Fruit fly (Drosophila melanogaster) whole organism, embryonic: ENCODE data around the gene wuho.

Source experiments
- Antp ChIP-seq: fragments of 200-800 bp; sonication (Bioruptor generic); optimal IDR thresholded peaks from 3 replicates; lab custom pipeline; 2016; ENCODE audit warnings: missing biosample characterization, missing genetic modification characterization
- Bdp1 ChIP-seq: fragments of 200-800 bp; sonication (Bioruptor generic); optimal IDR thresholded peaks from 3 replicates; lab custom pipeline; 2016; ENCODE audit warnings: missing biosample characterization, missing genetic modification characterization
- CG11456 ChIP-seq: fragments of 200-800 bp; sonication (Bioruptor generic); IDR thresholded peaks from 3 replicates; pipeline ENCODE4 v1.3.6; 2022; ENCODE audit warnings: missing biosample characterization, missing genetic modification characterization
- CG12659 ChIP-seq: fragments of 200-800 bp; sonication (Bioruptor generic); optimal IDR thresholded peaks from 3 replicates; lab custom pipeline; 2017; ENCODE audit warnings: mild to moderate bottlenecking, missing biosample characterization, missing genetic modification reagents, missing genetic modification characterization
- CG12942 ChIP-seq: fragments of 200-800 bp; sonication (Bioruptor generic); optimal IDR thresholded peaks from 3 replicates; lab custom pipeline; 2016; ENCODE audit warnings: missing biosample characterization, missing genetic modification characterization
- CG13296 ChIP-seq: fragments of 200-800 bp; sonication (Bioruptor generic); optimal IDR thresholded peaks from 3 replicates; lab custom pipeline; 2018; ENCODE audit warnings: missing biosample characterization, mild to moderate bottlenecking, missing genetic modification characterization
- CG16863 ChIP-seq: fragments of 200-800 bp; sonication (Bioruptor generic); optimal IDR thresholded peaks from 3 replicates; lab custom pipeline; 2016; ENCODE audit warnings: missing biosample characterization, missing genetic modification characterization
- CG17612 ChIP-seq: fragments of 200-800 bp; sonication (Bioruptor generic); IDR thresholded peaks from 2 replicates; pipeline ENCODE4 v1.3.6; 2022; ENCODE audit warnings: missing biosample characterization, missing genetic modification characterization
- CG18764 ChIP-seq: fragments of 200-800 bp; sonication (Bioruptor generic); optimal IDR thresholded peaks from 3 replicates; lab custom pipeline; 2016; ENCODE audit warnings: missing biosample characterization, missing genetic modification characterization
- CG2116 ChIP-seq: fragments of 200-800 bp; sonication (Bioruptor generic); optimal IDR thresholded peaks from 3 replicates; lab custom pipeline; 2018; ENCODE audit warnings: missing biosample characterization, mild to moderate bottlenecking, missing genetic modification characterization
- CG2202 ChIP-seq: fragments of 200-800 bp; sonication (Bioruptor generic); optimal IDR thresholded peaks from 2 replicates; lab custom pipeline; 2018; ENCODE audit warnings: missing biosample characterization, mild to moderate bottlenecking, missing genetic modification characterization
- CG3065 ChIP-seq: fragments of 200-800 bp; sonication (Bioruptor generic); optimal IDR thresholded peaks from 2 replicates; lab custom pipeline; 2016; ENCODE audit warnings: missing biosample characterization, missing genetic modification characterization
- CG34224 ChIP-seq: fragments of 200-800 bp; sonication (Bioruptor generic); IDR thresholded peaks from 3 replicates; pipeline ENCODE4 v1.3.6; 2022; ENCODE audit warnings: missing biosample characterization, missing genetic modification characterization; ENCODE audit not compliant: partially characterized antibody
- CG3726 ChIP-seq: fragments of 200-800 bp; sonication (Bioruptor generic); IDR thresholded peaks from 3 replicates; pipeline ENCODE4, ENCODE4 v1.3.6; 2022; ENCODE audit warnings: missing biosample characterization, missing genetic modification characterization
- CG3995 ChIP-seq: fragments of 200-800 bp; sonication (Bioruptor generic); optimal IDR thresholded peaks from 3 replicates; lab custom pipeline; 2016; ENCODE audit warnings: missing biosample characterization, missing genetic modification characterization
- CG42726 ChIP-seq: fragments of 200-800 bp; sonication (Bioruptor generic); IDR thresholded peaks from 2 replicates; pipeline ENCODE4 v1.3.6; 2022; ENCODE audit warnings: missing biosample characterization, missing genetic modification characterization; ENCODE audit not compliant: partially characterized antibody
- CG4360 ChIP-seq: fragments of 200-800 bp; sonication (Bioruptor generic); IDR thresholded peaks from 2 replicates; pipeline ENCODE4 v1.3.6; 2022; ENCODE audit warnings: missing biosample characterization, missing genetic modification characterization
- CG6272 ChIP-seq: fragments of 200-800 bp; sonication (Bioruptor generic); IDR thresholded peaks from 2 replicates; pipeline ENCODE4 v1.3.6; 2022; ENCODE audit warnings: missing biosample characterization, missing genetic modification characterization
- CG7839 ChIP-seq: fragments of 200-800 bp; sonication (Bioruptor generic); optimal IDR thresholded peaks from 3 replicates; lab custom pipeline; 2018; ENCODE audit warnings: missing biosample characterization, mild to moderate bottlenecking, missing genetic modification characterization, moderate library complexity
- CG9817 ChIP-seq: fragments of 200-800 bp; sonication (Bioruptor generic); optimal IDR thresholded peaks from 2 replicates; lab custom pipeline; 2018; ENCODE audit warnings: missing biosample characterization, mild to moderate bottlenecking, missing genetic modification characterization, moderate library complexity
- Dll ChIP-seq: fragments of 200-800 bp; sonication (Bioruptor generic); IDR thresholded peaks from 4 replicates; pipeline ENCODE4 v1.3.6; 2022; ENCODE audit warnings: missing biosample characterization, missing genetic modification characterization; ENCODE audit not compliant: partially characterized antibody
- E2f2 ChIP-seq: fragments of 200-800 bp; sonication (Bioruptor generic); IDR thresholded peaks from 2 replicates; pipeline ENCODE4 v1.3.6; 2022; ENCODE audit warnings: missing biosample characterization, missing genetic modification characterization
- HLH54F ChIP-seq: fragments of 200-800 bp; sonication (Bioruptor generic); optimal IDR thresholded peaks from 3 replicates; lab custom pipeline; 2016; ENCODE audit warnings: missing biosample characterization, missing genetic modification characterization
- Hmx ChIP-seq: fragments of 200-800 bp; sonication (Bioruptor generic); optimal IDR thresholded peaks from 2 replicates; lab custom pipeline; 2016; ENCODE audit warnings: missing biosample characterization, missing genetic modification characterization
- Hr51 ChIP-seq, 2 experiments: fragments of 200-800 bp; sonication (Bioruptor generic); optimal IDR thresholded peaks; 2 replicates in 1 of 2; 3 replicates in 1 of 2; lab custom pipeline; 2016 to 2018; ENCODE audit warnings: missing biosample characterization in 2 of 2, missing genetic modification characterization in 2 of 2, mild to moderate bottlenecking in 1 of 2, moderate library complexity in 1 of 2
- Max ChIP-seq: fragments of 200-800 bp; sonication (Bioruptor generic); optimal IDR thresholded peaks from 2 replicates; lab custom pipeline; 2016; ENCODE audit warnings: missing biosample characterization, mild to moderate bottlenecking, missing genetic modification characterization
- Mrtf ChIP-seq: fragments of 200-800 bp; sonication (Bioruptor generic); IDR thresholded peaks from 3 replicates; pipeline ENCODE4 v1.3.6; 2022; ENCODE audit warnings: missing biosample characterization, missing genetic modification characterization
- Ptx1 ChIP-seq: fragments of 200-800 bp; sonication (Bioruptor generic); IDR thresholded peaks from 2 replicates; pipeline ENCODE4 v1.3.6; 2022; ENCODE audit warnings: missing biosample characterization, missing genetic modification characterization
- al ChIP-seq: fragments of 200-800 bp; sonication (Bioruptor generic); IDR thresholded peaks from 2 replicates; pipeline ENCODE4 v1.3.6; 2022; ENCODE audit warnings: missing biosample characterization, missing genetic modification characterization
- ap ChIP-seq: fragments of 200-800 bp; sonication (Bioruptor generic); IDR thresholded peaks from 2 replicates; pipeline ENCODE4 v1.3.6; 2022; ENCODE audit warnings: missing biosample characterization, missing genetic modification characterization
- bab2 ChIP-seq: fragments of 200-800 bp; sonication (Bioruptor generic); optimal IDR thresholded peaks from 2 replicates; lab custom pipeline; 2016; ENCODE audit warnings: missing biosample characterization, missing genetic modification characterization
- cad ChIP-seq: fragments of >200 bp; optimal IDR thresholded peaks from 2 replicates; lab custom pipeline; 2017; ENCODE audit warnings: missing biosample characterization, missing genetic modification characterization
- disco-r ChIP-seq: fragments of 200-800 bp; sonication (Bioruptor generic); optimal IDR thresholded peaks from 2 replicates; lab custom pipeline; 2016; ENCODE audit warnings: missing biosample characterization, missing genetic modification characterization
- ftz-f1 ChIP-seq: fragments of 200-800 bp; sonication (Bioruptor generic); optimal IDR thresholded peaks from 2 replicates; lab custom pipeline; 2016; ENCODE audit warnings: missing biosample characterization, missing genetic modification characterization
- gem ChIP-seq: fragments of 200-800 bp; sonication (Bioruptor generic); optimal IDR thresholded peaks from 2 replicates; lab custom pipeline; 2019; ENCODE audit warnings: missing biosample characterization, mild to moderate bottlenecking, missing genetic modification characterization, moderate library complexity
- kni ChIP-seq: fragments of 200-800 bp; sonication (Bioruptor generic); optimal IDR thresholded peaks from 3 replicates; lab custom pipeline; 2017; ENCODE audit warnings: mild to moderate bottlenecking, missing biosample characterization, missing genetic modification reagents, missing genetic modification characterization
- knrl ChIP-seq: fragments of 200-800 bp; sonication (Bioruptor generic); IDR thresholded peaks from 3 replicates; pipeline ENCODE4 v1.3.6; 2022; ENCODE audit warnings: missing biosample characterization, missing genetic modification characterization; ENCODE audit not compliant: partially characterized antibody
- lab ChIP-seq: fragments of 200-800 bp; sonication (Bioruptor generic); optimal IDR thresholded peaks from 3 replicates; lab custom pipeline; 2017; ENCODE audit warnings: missing biosample characterization, missing genetic modification characterization, mild to moderate bottlenecking, moderate library complexity, missing genetic modification reagents
- mam ChIP-seq: fragments of 200-800 bp; sonication (Bioruptor generic); optimal IDR thresholded peaks from 3 replicates; lab custom pipeline; 2016; ENCODE audit warnings: missing biosample characterization, missing genetic modification characterization
- nerfin-1 ChIP-seq: fragments of 200-800 bp; sonication (Bioruptor generic); optimal IDR thresholded peaks from 3 replicates; lab custom pipeline; 2019; ENCODE audit warnings: missing biosample characterization, mild to moderate bottlenecking, missing genetic modification characterization, moderate library complexity
- nmo ChIP-seq: fragments of 200-800 bp; sonication (Bioruptor generic); optimal IDR thresholded peaks from 2 replicates; lab custom pipeline; 2018; ENCODE audit warnings: missing biosample characterization, mild to moderate bottlenecking, missing genetic modification characterization, moderate library complexity
- pho ChIP-seq: fragments of 200-800 bp; sonication (Bioruptor generic); optimal IDR thresholded peaks from 2 replicates; lab custom pipeline; 2016; ENCODE audit warnings: missing biosample characterization, missing genetic modification characterization
- prd ChIP-seq, 3 experiments: fragments of >200 bp in 2 of 3; fragments of 200-800 bp in 1 of 3; sonication (Bioruptor generic) in 1 of 3; optimal IDR thresholded peaks in 2 of 3; IDR thresholded peaks in 1 of 3; 2 replicates in 2 of 3; 3 replicates in 1 of 3; pipeline versions ENCODE4 v1.3.6 to Lab custom; 2017 to 2022; ENCODE audit warnings: missing biosample characterization in 1 of 3, missing genetic modification characterization in 1 of 3
- sima ChIP-seq: fragments of 200-800 bp; sonication (Bioruptor generic); optimal IDR thresholded peaks from 2 replicates; lab custom pipeline; 2016; ENCODE audit warnings: missing biosample characterization, missing genetic modification characterization
- slou ChIP-seq: fragments of 200-800 bp; sonication (Bioruptor generic); optimal IDR thresholded peaks from 3 replicates; lab custom pipeline; 2016; ENCODE audit warnings: missing biosample characterization, missing genetic modification characterization
- sob ChIP-seq: fragments of 200-800 bp; sonication (Bioruptor generic); IDR thresholded peaks from 2 replicates; pipeline ENCODE4 v1.3.6; 2022; ENCODE audit warnings: missing biosample characterization, missing genetic modification characterization
- stc ChIP-seq: fragments of 200-800 bp; sonication (Bioruptor generic); IDR thresholded peaks from 2 replicates; pipeline ENCODE4 v1.3.6; 2022; ENCODE audit warnings: missing biosample characterization, missing genetic modification characterization
- ttk ChIP-seq: fragments of 200-800 bp; sonication (Bioruptor generic); IDR thresholded peaks from 2 replicates; pipeline ENCODE4 v2.1.2; 2022; ENCODE audit warnings: missing biosample characterization, missing genetic modification characterization
- vnd ChIP-seq: fragments of 200-800 bp; sonication (Bioruptor generic); IDR thresholded peaks from 3 replicates; pipeline ENCODE4 v1.3.6; 2022; ENCODE audit warnings: missing biosample characterization, missing genetic modification characterization; ENCODE audit not compliant: partially characterized antibody

wuho gene

dm6 chrX:6278879-6279628 is 8.8 kb upstream of the wuho start (continued):
- TF ChIP-seq CG6272 = no peak
- peak; percentile 27 for TF ChIP-seq cad (GFP tag; lab: Kevin White, UChicago)
- TF ChIP-seq prd (optimal IDR thresholded peaks at IDR 0.05; lab: Kevin White, UChicago) = no peak
- TF ChIP-seq prd (GFP tag; IDR thresholded peaks at IDR 0.05; lab: Robert Waterston, UW) = no peak
- no peak for TF ChIP-seq nmo
- no peak for TF ChIP-seq CG2202
- TF ChIP-seq CG9817 (tag; lab: Kevin White, UChicago) = no peak
- 0 out of 3 replicates have a peak, but pooled peaks have one; percentile 12 for TF ChIP-seq CG34224
- TF ChIP-seq CG16863 (GFP tag; lab: Kevin White, UChicago) = no peak
- TF ChIP-seq mam (GFP tag; lab: Kevin White, UChicago) = no peak
- TF ChIP-seq CG3065 (GFP tag; lab: Kevin White, UChicago) = no peak
- TF ChIP-seq CG3995 = no peak
- TF ChIP-seq sima (GFP tag; lab: Kevin White, UChicago) = no peak
- TF ChIP-seq Max (GFP tag; lab: Kevin White, UChicago) = no peak
- TF ChIP-seq slou (GFP tag; lab: Kevin White, UChicago) = no peak
- TF ChIP-seq CG18764 (GFP tag; lab: Kevin White, UChicago) = no peak
- TF ChIP-seq CG17612 = no peak
- TF ChIP-seq CG7839 (tag; lab: Kevin White, UChicago) = no peak
- TF ChIP-seq CG42726 = peak; percentile 49
- TF ChIP-seq knrl (GFP tag; lab: Robert Waterston, UW) = no peak
- TF ChIP-seq pho (GFP tag; lab: Kevin White, UChicago) = peak; percentile 30
- TF ChIP-seq kni (GFP tag; lab: Kevin White, UChicago) = peak; percentile 40
- TF ChIP-seq CG11456 = peak; percentile 45; the same call in 1 of the 3 replicates
- TF ChIP-seq Ptx1 = no peak
- no peak for TF ChIP-seq HLH54F (GFP tag; lab: Kevin White, UChicago)
- TF ChIP-seq CG12659 (GFP tag; lab: Kevin White, UChicago) = peak; percentile 58
- no peak for TF ChIP-seq E2f2 (GFP tag; lab: Robert Waterston, UW)
- no peak for TF ChIP-seq CG4360 (GFP tag; lab: Robert Waterston, UW)
- peak; percentile 45 for TF ChIP-seq lab (GFP tag; lab: Kevin White, UChicago)
- TF ChIP-seq Hr51 (GFP tag; optimal IDR thresholded peaks at IDR 0.05; lab: Kevin White, UChicago) = no peak
- no peak for TF ChIP-seq bab2 (GFP tag; lab: Kevin White, UChicago)
- no peak for TF ChIP-seq vnd (GFP tag; lab: Robert Waterston, UW)
- TF ChIP-seq CG3726 (GFP tag; lab: Robert Waterston, UW) = no peak
- TF ChIP-seq gem (tag; lab: Kevin White, UChicago) = no peak
- TF ChIP-seq sob (GFP tag; lab: Robert Waterston, UW) = 0 out of 2 replicates have a peak, but pooled peaks have one; percentile 22
- no peak for TF ChIP-seq ap (GFP tag; lab: Robert Waterston, UW)
- TF ChIP-seq CG12942 (GFP tag; lab: Kevin White, UChicago) = no peak
- TF ChIP-seq CG13296 (GFP tag; lab: Kevin White, UChicago) = no peak
- no peak for TF ChIP-seq al
- TF ChIP-seq nerfin-1 = peak; percentile 25
- TF ChIP-seq ttk (GFP tag; lab: Robert Waterston, UW) = no peak
- peak; percentile 46; the same call in 2 of the 4 replicates for TF ChIP-seq Dll
- TF ChIP-seq Hmx = no peak
- no peak for TF ChIP-seq ftz-f1 (GFP tag; lab: Kevin White, UChicago)
- no peak for TF ChIP-seq Antp (GFP tag; lab: Kevin White, UChicago)
- TF ChIP-seq CG2116 (GFP tag; lab: Kevin White, UChicago) = no peak
- no peak for TF ChIP-seq disco-r (GFP tag; lab: Kevin White, UChicago)
- TF ChIP-seq Bdp1 (GFP tag; lab: Kevin White, UChicago) = no peak
- no peak for TF ChIP-seq Mrtf
- no peak for TF ChIP-seq stc (GFP tag; lab: Robert Waterston, UW)
